Worm (Caenorhabditis elegans): Measurements from ENCODE around the gene R02F11.2.

DNA sequence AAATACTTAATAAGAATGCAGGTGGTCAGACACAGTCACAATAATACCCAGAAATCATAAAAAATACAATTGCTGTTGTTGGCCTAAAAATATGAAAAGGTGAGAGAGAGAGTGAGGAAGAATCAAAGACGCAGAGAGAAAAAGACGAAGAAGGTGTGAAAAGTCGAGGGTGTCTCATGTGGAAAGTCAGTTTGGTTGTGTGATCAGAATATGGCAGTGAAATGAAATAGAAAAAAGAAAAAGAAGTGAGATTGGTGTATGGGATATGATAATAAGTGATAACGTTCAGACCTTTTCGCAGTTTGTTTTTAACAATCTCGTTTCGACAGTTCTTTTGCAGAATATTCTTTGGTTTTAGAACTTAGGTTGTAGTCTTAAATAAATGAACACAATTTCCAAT lies 12.5 kb downstream of the R02F11.2 start:
- TF ChIP-seq mep-1 (tag; optimal IDR thresholded peaks at IDR 0.05) = no peak
- TF ChIP-seq unc-39 (tag; optimal IDR thresholded peaks at IDR 0.05) = no peak
- TF ChIP-seq unc-62 (GFP tag; optimal IDR thresholded peaks at IDR 0.05) = no peak
- TF ChIP-seq elt-1 (tag; optimal IDR thresholded peaks at IDR 0.05; ENCODE audit: borderline replicate concordance, insufficient read depth) = no peak
- no peak for TF ChIP-seq pha-4 (tag; optimal IDR thresholded peaks at IDR 0.05)
- no peak for TF ChIP-seq nhr-28 (tag; optimal IDR thresholded peaks at IDR 0.05)
- no peak for TF ChIP-seq nhr-76 (tag; optimal IDR thresholded peaks at IDR 0.05)
- no peak for TF ChIP-seq ceh-39 (tag; optimal IDR thresholded peaks at IDR 0.05)
